Worm (Caenorhabditis elegans) whole organism, L1 larva: ENCODE results near the gene wrt-2.

Experiments used
- C04F5.9 ChIP-seq: sonication (generic microtip); optimal IDR thresholded peaks from 2 replicates; lab custom pipeline; 2016; ENCODE audit warnings: missing genetic modification characterization, missing compliant biosample characterization
- C34B4.2 ChIP-seq: sonication (generic microtip); optimal IDR thresholded peaks from 2 replicates; lab custom pipeline; 2017; ENCODE audit warnings: mild to moderate bottlenecking, missing genetic modification characterization, missing compliant biosample characterization
- F16B12.6 ChIP-seq: fragments of 150-350 bp; optimal IDR thresholded peaks from 2 replicates; lab custom pipeline; 2014; ENCODE audit warnings: missing biosample characterization, missing genetic modification characterization
- Y116A8C.19 ChIP-seq: sonication (generic microtip); optimal IDR thresholded peaks from 2 replicates; lab custom pipeline; 2016; ENCODE audit warnings: missing compliant biosample characterization, missing genetic modification characterization, borderline replicate concordance
- aha-1 ChIP-seq: fragments of 150-350 bp; optimal IDR thresholded peaks from 2 replicates; lab custom pipeline; 2014; ENCODE audit warnings: missing biosample characterization, missing genetic modification characterization
- alr-1 ChIP-seq: fragments of 200-800 bp; sonication (Bioruptor generic); optimal IDR thresholded peaks from 2 replicates; lab custom pipeline; 2018; ENCODE audit warnings: borderline replicate concordance, mild to moderate bottlenecking, missing genetic modification characterization, missing compliant biosample characterization
- ama-1 ChIP-seq: fragments of 150-350 bp; optimal IDR thresholded peaks from 2 replicates; lab custom pipeline; 2014
- blmp-1 ChIP-seq: fragments of 150-350 bp; optimal IDR thresholded peaks from 2 replicates; lab custom pipeline; 2014; ENCODE audit warnings: missing biosample characterization, missing genetic modification characterization
- ceh-8 ChIP-seq: fragments of 200-800 bp; sonication (Bioruptor generic); optimal IDR thresholded peaks from 2 replicates; lab custom pipeline; 2018; ENCODE audit warnings: mild to moderate bottlenecking, missing genetic modification characterization, moderate library complexity, missing compliant biosample characterization
- ceh-82 ChIP-seq, 3 experiments: fragments of 150-350 bp in 1 of 3; sonication (generic microtip) in 2 of 3; optimal IDR thresholded peaks; 2 replicates each; lab custom pipeline; 2014 to 2017; ENCODE audit warnings: missing biosample characterization in 3 of 3, missing genetic modification characterization in 3 of 3
- ceh-88 ChIP-seq: fragments of 200-800 bp; sonication (Bioruptor generic); IDR thresholded peaks from 2 replicates; pipeline ENCODE4 v1.3.6; 2022; ENCODE audit warnings: missing genetic modification characterization, missing compliant biosample characterization
- ceh-90 ChIP-seq: sonication (generic microtip); optimal IDR thresholded peaks from 2 replicates; lab custom pipeline; 2016; ENCODE audit warnings: missing genetic modification characterization, missing compliant biosample characterization
- dsc-1 ChIP-seq: sonication (generic microtip); optimal IDR thresholded peaks from 2 replicates; lab custom pipeline; 2016; ENCODE audit warnings: mild to moderate bottlenecking, missing genetic modification characterization, missing compliant biosample characterization
- egl-27 ChIP-seq, 2 experiments: fragments of 150-350 bp in 1 of 2; sonication (generic microtip); optimal IDR thresholded peaks; 3 replicates each; lab custom pipeline; 2017 to 2018; ENCODE audit warnings: missing biosample characterization in 2 of 2, missing genetic modification characterization in 2 of 2, missing genetic modification reagents in 2 of 2
- ets-5 ChIP-seq: fragments of 200-800 bp; sonication (Bioruptor generic); IDR thresholded peaks from 2 replicates; pipeline ENCODE4 v1.3.6; 2022; ENCODE audit warnings: missing genetic modification characterization, missing compliant biosample characterization
- fkh-10 ChIP-seq: sonication (generic microtip); optimal IDR thresholded peaks from 2 replicates; lab custom pipeline; 2017; ENCODE audit warnings: missing biosample characterization, missing genetic modification reagents, missing genetic modification characterization
- fkh-4 ChIP-seq: sonication (generic microtip); optimal IDR thresholded peaks from 2 replicates; lab custom pipeline; 2016; ENCODE audit warnings: missing compliant biosample characterization, missing genetic modification characterization, borderline replicate concordance
- fos-1 ChIP-seq: fragments of 150-350 bp; optimal IDR thresholded peaks from 2 replicates; lab custom pipeline; 2014; ENCODE audit warnings: missing biosample characterization, missing genetic modification characterization
- hlh-4 ChIP-seq: sonication (generic microtip); optimal IDR thresholded peaks from 2 replicates; lab custom pipeline; 2016; ENCODE audit warnings: mild to moderate bottlenecking, missing genetic modification characterization, missing compliant biosample characterization
- irx-1 ChIP-seq: sonication (generic microtip); optimal IDR thresholded peaks from 2 replicates; lab custom pipeline; 2016; ENCODE audit warnings: missing genetic modification characterization, missing compliant biosample characterization
- isw-1 ChIP-seq: fragments of 200-800 bp; sonication (Bioruptor generic); IDR thresholded peaks from 2 replicates; pipeline ENCODE4 v1.3.6; 2022; ENCODE audit warnings: missing genetic modification characterization, missing compliant biosample characterization
- jun-1 ChIP-seq: fragments of 150-350 bp; optimal IDR thresholded peaks from 2 replicates; lab custom pipeline; 2014; ENCODE audit warnings: missing biosample characterization, missing genetic modification reagents, missing genetic modification characterization
- lin-13 ChIP-seq: fragments of 150-350 bp; optimal IDR thresholded peaks from 2 replicates; lab custom pipeline; 2014; ENCODE audit warnings: missing biosample characterization, missing genetic modification reagents, missing genetic modification characterization
- lin-15B ChIP-seq: fragments of 150-350 bp; sonication (generic microtip); optimal IDR thresholded peaks from 3 replicates; lab custom pipeline; 2014; ENCODE audit warnings: missing biosample characterization, missing genetic modification characterization
- lir-3 ChIP-seq: sonication (generic microtip); optimal IDR thresholded peaks from 2 replicates; lab custom pipeline; 2016; ENCODE audit warnings: mild to moderate bottlenecking, missing genetic modification characterization, moderate library complexity, missing compliant biosample characterization; ENCODE audit not compliant: poor library complexity
- mab-9 ChIP-seq: fragments of 200-800 bp; sonication (Bioruptor generic); IDR thresholded peaks from 2 replicates; pipeline ENCODE4 v1.3.6; 2022; ENCODE audit warnings: missing genetic modification reagents, missing genetic modification characterization, missing compliant biosample characterization
- mdl-1 ChIP-seq, 2 experiments: fragments of 150-350 bp; optimal IDR thresholded peaks; 2 replicates each; lab custom pipeline; 2014 to 2017; ENCODE audit warnings: missing biosample characterization in 2 of 2, missing genetic modification characterization in 2 of 2, inconsistent platforms in 1 of 2
- nhr-20 ChIP-seq: sonication (generic microtip); optimal IDR thresholded peaks from 2 replicates; lab custom pipeline; 2016; ENCODE audit warnings: mild to moderate bottlenecking, missing genetic modification characterization, missing compliant biosample characterization
- nhr-28 ChIP-seq: fragments of 150-350 bp; optimal IDR thresholded peaks from 2 replicates; lab custom pipeline; 2014; ENCODE audit warnings: missing biosample characterization, missing genetic modification characterization
- nhr-71 ChIP-seq: sonication (generic microtip); optimal IDR thresholded peaks from 2 replicates; lab custom pipeline; 2016; ENCODE audit warnings: mild to moderate bottlenecking, missing genetic modification characterization, moderate library complexity, missing compliant biosample characterization
- nhr-77 ChIP-seq: fragments of 150-350 bp; optimal IDR thresholded peaks from 2 replicates; lab custom pipeline; 2014; ENCODE audit warnings: missing biosample characterization, missing genetic modification characterization
- nhr-90 ChIP-seq: sonication (generic microtip); optimal IDR thresholded peaks from 2 replicates; lab custom pipeline; 2016; ENCODE audit warnings: mild to moderate bottlenecking, missing genetic modification characterization, missing compliant biosample characterization; ENCODE audit not compliant: poor library complexity
- pag-3 ChIP-seq: sonication (generic microtip); optimal IDR thresholded peaks from 2 replicates; lab custom pipeline; 2017; ENCODE audit warnings: missing genetic modification characterization, mild to moderate bottlenecking, missing compliant biosample characterization, antibody characterized with exemption, borderline replicate concordance; ENCODE audit not compliant: insufficient read depth
- pqm-1 ChIP-seq: sonication (generic microtip); optimal IDR thresholded peaks from 3 replicates; lab custom pipeline; 2017; ENCODE audit warnings: missing biosample characterization, missing genetic modification characterization
- rnt-1 ChIP-seq: sonication (generic microtip); optimal IDR thresholded peaks from 2 replicates; lab custom pipeline; 2016; ENCODE audit warnings: mild to moderate bottlenecking, missing genetic modification characterization, moderate library complexity, missing compliant biosample characterization
- snpc-4 ChIP-seq: fragments of 150-350 bp; optimal IDR thresholded peaks from 2 replicates; lab custom pipeline; 2014; ENCODE audit warnings: missing biosample characterization, missing genetic modification characterization
- snu-23 ChIP-seq: sonication (generic microtip); optimal IDR thresholded peaks from 2 replicates; lab custom pipeline; 2016; ENCODE audit warnings: missing genetic modification characterization, missing compliant biosample characterization
- sox-4 ChIP-seq: sonication (generic microtip); optimal IDR thresholded peaks from 2 replicates; lab custom pipeline; 2016; ENCODE audit warnings: missing genetic modification characterization, missing compliant biosample characterization
- sup-37 ChIP-seq: fragments of 200-800 bp; sonication (Bioruptor generic); optimal IDR thresholded peaks from 2 replicates; lab custom pipeline; 2018; ENCODE audit warnings: mild to moderate bottlenecking, missing genetic modification characterization, missing compliant biosample characterization
- swsn-7 ChIP-seq: sonication (generic microtip); optimal IDR thresholded peaks from 2 replicates; lab custom pipeline; 2016; ENCODE audit warnings: missing genetic modification characterization, missing compliant biosample characterization
- tlp-1 ChIP-seq: fragments of 150-350 bp; optimal IDR thresholded peaks from 2 replicates; lab custom pipeline; 2014; ENCODE audit warnings: missing biosample characterization, missing genetic modification characterization
- unc-62 ChIP-seq: fragments of 150-350 bp; optimal IDR thresholded peaks from 2 replicates; lab custom pipeline; 2014; ENCODE audit warnings: missing biosample characterization, missing genetic modification reagents, missing genetic modification characterization
- unc-86 ChIP-seq: sonication (generic microtip); optimal IDR thresholded peaks from 2 replicates; lab custom pipeline; 2016; ENCODE audit warnings: missing genetic modification characterization, missing compliant biosample characterization
- unc-98 ChIP-seq: fragments of 200-800 bp; sonication (Bioruptor generic); IDR thresholded peaks from 2 replicates; pipeline ENCODE4 v1.3.6; 2022; ENCODE audit warnings: missing genetic modification characterization, missing compliant biosample characterization
- zag-1 ChIP-seq: fragments of 150-350 bp; optimal IDR thresholded peaks from 2 replicates; lab custom pipeline; 2014; ENCODE audit warnings: missing biosample characterization, missing genetic modification characterization
- zip-4 ChIP-seq: fragments of 200-800 bp; sonication (Bioruptor generic); optimal IDR thresholded peaks from 2 replicates; lab custom pipeline; 2018; ENCODE audit warnings: mild to moderate bottlenecking, missing genetic modification characterization, moderate library complexity, missing compliant biosample characterization
- ztf-4 ChIP-seq: fragments of 150-350 bp; optimal IDR thresholded peaks from 2 replicates; lab custom pipeline; 2014; ENCODE audit warnings: missing biosample characterization, missing genetic modification characterization

The wrt-2 gene

ce11 chrX:3116033-3116876 lies 22.1 kb upstream of the wrt-2 start, which contains the start of gene mai-1 (continued):
- TF ChIP-seq pag-3 (tag; lab: Kevin White, UChicago) (peak; percentile 94), C34B4.2 (tag; lab: Kevin White, UChicago) (no peak), ama-1 (lab: Kevin White, UChicago) (no peak), unc-98 (GFP tag; lab: Robert Waterston, UW) (no peak), nhr-90 (tag; lab: Kevin White, UChicago) (peak; percentile 15), fos-1 (no peak), ets-5 (GFP tag; lab: Robert Waterston, UW) (no peak), ceh-8 (no peak), jun-1 (tag; lab: Kevin White, UChicago) (no peak)

DNA sequence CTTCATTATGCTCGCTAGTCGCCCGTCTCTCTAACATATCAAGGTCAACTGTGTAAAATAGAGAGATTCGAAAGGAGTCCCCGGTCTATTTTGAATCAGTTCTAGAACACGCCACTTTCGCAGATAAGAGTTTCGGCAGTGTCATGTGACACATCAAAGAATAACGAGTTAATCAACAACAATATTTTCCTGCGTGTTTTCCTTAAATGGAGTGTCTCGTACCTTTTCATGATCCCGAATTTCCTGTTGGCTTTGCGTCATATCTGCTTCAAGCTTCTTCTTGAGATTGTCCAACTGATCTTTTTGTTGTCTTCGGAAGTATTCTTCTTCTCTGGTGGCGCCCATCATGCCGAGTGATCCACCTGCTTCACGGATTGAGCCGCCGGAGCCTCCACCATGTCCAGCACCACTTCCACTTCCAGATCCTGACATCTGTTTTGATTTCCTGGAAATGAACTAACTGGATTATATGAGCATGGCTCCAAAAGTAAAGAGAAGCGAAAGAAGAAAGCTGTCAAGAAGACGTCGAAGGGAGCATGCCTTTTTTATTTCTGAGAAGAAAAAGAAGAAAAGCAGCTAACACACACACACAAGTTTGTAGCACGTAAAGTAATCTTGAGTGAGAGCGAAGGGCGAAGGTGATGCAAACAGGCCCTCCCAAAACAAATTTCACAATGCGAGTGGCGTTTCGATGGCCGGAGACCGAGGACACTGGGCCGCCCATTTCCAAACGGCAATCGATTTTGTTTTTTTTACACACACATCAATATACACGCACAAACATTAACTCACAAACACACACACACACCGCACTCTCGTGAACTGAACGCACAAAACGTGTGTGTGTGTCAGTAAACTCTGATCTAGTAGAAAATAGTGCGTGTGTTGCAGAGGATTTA lies 21.2 kb upstream of the wrt-2 start:
- TF ChIP-seq tlp-1 (tag; lab: Kevin White, UChicago), result no peak
- peak; percentile 28 for TF ChIP-seq dsc-1 (tag; lab: Kevin White, UChicago)
- peak; percentile 33 for TF ChIP-seq ceh-8
- TF ChIP-seq nhr-28, result no peak
- TF ChIP-seq aha-1 (tag; lab: Kevin White, UChicago), result no peak
- TF ChIP-seq ets-5 (GFP tag; lab: Robert Waterston, UW), result no peak
- TF ChIP-seq fkh-4 (tag; lab: Kevin White, UChicago), result no peak
- TF ChIP-seq blmp-1 (tag; lab: Kevin White, UChicago), result no peak
- no peak for TF ChIP-seq ceh-90 (tag; lab: Kevin White, UChicago)
- no peak for TF ChIP-seq unc-86 (tag; lab: Kevin White, UChicago)
- TF ChIP-seq mab-9 (GFP tag; lab: Robert Waterston, UW), result no peak
- no peak for TF ChIP-seq irx-1
- peak; percentile 79 for TF ChIP-seq nhr-71 (tag; lab: Kevin White, UChicago)
- no peak for TF ChIP-seq Y116A8C.19 (tag; lab: Kevin White, UChicago)
- TF ChIP-seq unc-62, result no peak
- TF ChIP-seq snpc-4 (tag; lab: Kevin White, UChicago), result no peak
- peak; percentile 40 for TF ChIP-seq rnt-1 (tag; lab: Kevin White, UChicago)
- TF ChIP-seq sox-4 (tag; lab: Kevin White, UChicago), result no peak
- no peak for TF ChIP-seq zag-1
- TF ChIP-seq alr-1 (tag; lab: Kevin White, UChicago), result no peak
- TF ChIP-seq ztf-4, result no peak
- TF ChIP-seq F16B12.6 (tag; lab: Kevin White, UChicago), result no peak
- no peak for TF ChIP-seq fkh-10
- TF ChIP-seq ceh-88 (GFP tag; lab: Robert Waterston, UW), result no peak
- peak in 2 of 3 experiments; percentile 18 to 29 for TF ChIP-seq ceh-82 (tag; optimal IDR thresholded peaks at IDR 0.05; lab: Kevin White, UChicago)
- TF ChIP-seq nhr-20 (tag; lab: Kevin White, UChicago), result peak; percentile 72
- no peak for TF ChIP-seq egl-27 (tag; optimal IDR thresholded peaks at IDR 0.05; lab: Kevin White, UChicago)
- no peak for TF ChIP-seq hlh-4
- TF ChIP-seq C04F5.9 (tag; lab: Kevin White, UChicago), result no peak
- TF ChIP-seq sup-37 (GFP tag; lab: Kevin White, UChicago), result no peak
- peak in 1 of 2 experiments; percentile 55 for TF ChIP-seq mdl-1 (tag; optimal IDR thresholded peaks at IDR 0.05; lab: Kevin White, UChicago)
- no peak for TF ChIP-seq swsn-7 (tag; lab: Kevin White, UChicago)
- peak; percentile 53 for TF ChIP-seq lin-13 (GFP tag; lab: Kevin White, UChicago)
- peak; percentile 41 for TF ChIP-seq lir-3
- peak; percentile 50 for TF ChIP-seq nhr-77 (tag; lab: Kevin White, UChicago)
- TF ChIP-seq lin-15B (tag; lab: Kevin White, UChicago), result no peak
- no peak for TF ChIP-seq zip-4 (GFP tag; lab: Kevin White, UChicago)
- TF ChIP-seq snu-23 (GFP tag; lab: Kevin White, UChicago), result peak; percentile 65
- TF ChIP-seq isw-1 (GFP tag; lab: Robert Waterston, UW), result no peak
- no peak for TF ChIP-seq pqm-1 (tag; lab: Kevin White, UChicago)
